Fruit fly (Drosophila melanogaster) ovary, adult (tissue): ENCODE results near the gene Pex1.

ENCODE experiments used
- CG17801 ChIP-seq: fragments of 200-800 bp; optimal IDR thresholded peaks from 2 replicates; lab custom pipeline; 2019; ENCODE audit warnings: missing biosample characterization, mild to moderate bottlenecking, missing genetic modification characterization, moderate library complexity; ENCODE audit not compliant: partially characterized antibody

Pex1 gene

DNA sequence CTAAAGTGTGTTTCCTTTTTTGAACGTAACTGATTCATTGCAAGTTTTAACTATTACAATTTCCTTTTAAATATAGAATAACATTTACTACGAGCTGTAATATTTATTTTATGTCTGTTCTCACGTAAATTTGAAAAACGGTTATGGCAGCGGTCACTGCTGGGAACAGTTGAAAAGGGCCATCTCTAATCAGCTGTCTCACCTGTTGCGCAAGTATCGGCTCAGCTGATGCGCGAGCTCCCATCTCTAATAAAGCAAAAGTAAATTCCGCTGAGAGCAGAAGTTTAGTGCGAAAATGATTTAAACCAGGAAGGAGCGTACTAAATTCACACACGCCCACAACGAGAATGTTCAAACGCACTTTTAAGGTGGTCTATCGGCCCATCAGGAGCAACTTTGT is at the start of gene Pex1:
Pex1 (plus strand) TSS at position 272 of the 400 bp plus-strand sequence.
- peak; percentile 27 for TF ChIP-seq CG17801

DNA sequence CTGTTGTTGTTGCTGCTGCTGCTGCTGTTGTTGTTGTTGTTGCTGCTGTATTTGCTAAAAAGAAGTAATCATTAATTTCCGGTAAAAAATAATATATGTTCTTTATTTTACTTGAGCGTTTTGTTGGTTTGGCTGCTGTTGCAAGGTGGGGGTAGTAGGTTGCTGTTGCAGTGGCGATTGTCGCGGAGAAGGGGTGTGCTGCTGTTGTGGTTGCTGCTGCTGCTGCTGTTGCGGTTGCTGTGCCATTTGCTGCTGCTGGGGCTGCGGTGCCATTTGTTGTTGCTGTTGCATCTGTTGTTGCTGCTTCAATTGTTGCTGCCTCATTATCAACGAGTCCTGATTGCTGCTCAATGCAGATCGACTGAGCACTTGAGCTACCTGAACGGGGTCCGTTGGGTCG is 46.0 kb upstream of the Pex1 start:
- TF ChIP-seq CG17801, result no peak

DNA sequence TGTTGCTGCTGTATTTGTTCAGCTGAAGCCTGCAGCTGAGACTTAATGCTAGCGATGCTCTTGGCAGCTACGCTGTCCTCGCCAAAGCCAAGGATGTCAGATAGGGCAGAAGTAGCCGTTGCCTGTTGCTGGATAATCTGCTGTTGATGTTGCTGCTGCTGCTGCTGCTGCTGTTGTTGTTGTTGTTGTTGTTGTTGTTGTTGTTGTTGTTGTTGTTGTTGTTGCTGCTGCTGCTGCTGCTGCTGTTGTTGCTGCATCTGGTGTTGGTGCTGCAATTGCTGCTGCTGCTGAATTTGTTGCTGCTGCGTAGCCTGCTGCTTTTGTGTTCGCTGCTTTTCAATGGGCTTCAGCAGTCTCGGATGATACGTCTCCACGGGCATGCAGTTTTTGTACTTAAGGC is 44.1 kb upstream of the Pex1 start:
- TF ChIP-seq CG17801, result no peak

DNA sequence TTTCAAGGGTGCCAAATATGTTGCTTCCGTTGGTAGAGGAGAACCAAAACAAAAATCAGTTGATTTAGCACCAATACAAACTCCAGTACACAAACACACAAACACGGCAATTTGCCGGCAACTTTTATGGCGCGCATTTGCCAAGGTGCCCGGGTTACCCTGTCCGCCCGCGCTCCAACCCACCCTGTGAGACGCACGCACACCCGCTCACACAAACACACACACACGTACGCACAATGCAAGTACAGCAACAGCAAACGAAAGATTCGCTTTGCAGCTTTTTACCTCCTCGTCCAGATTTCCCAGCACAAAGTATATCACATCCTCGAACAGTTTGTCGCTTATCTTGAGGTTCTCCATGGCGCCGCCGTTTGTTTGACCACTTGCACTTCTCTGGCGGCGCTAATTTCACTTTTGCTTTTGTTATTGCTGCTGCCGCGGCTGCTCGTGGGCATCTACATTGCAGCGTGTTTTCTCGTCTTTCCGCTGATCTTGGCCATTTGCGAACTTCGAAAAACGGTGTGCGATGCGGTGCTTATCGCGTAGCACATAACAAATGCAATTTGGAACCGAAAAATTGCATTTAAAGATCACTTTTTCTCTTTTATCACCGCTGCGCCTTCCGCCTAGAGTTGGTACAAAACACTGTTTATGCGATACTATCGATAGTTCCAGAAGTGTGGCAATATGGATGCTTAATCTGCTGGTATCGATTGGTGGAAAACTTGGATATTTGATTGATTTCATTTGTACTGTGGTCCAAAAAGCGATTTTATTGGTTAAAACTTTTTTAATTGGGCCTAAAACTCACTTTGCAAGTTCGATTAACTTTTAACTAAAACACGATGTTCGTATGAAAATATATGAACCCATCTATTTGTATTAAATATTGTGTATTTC is 43.0 kb upstream of the Pex1 start, which contains the start of gene Ptip:
Ptip (minus strand) TSS at position 637 of the 900 bp plus-strand sequence.
- TF ChIP-seq CG17801, result peak; percentile 11

DNA sequence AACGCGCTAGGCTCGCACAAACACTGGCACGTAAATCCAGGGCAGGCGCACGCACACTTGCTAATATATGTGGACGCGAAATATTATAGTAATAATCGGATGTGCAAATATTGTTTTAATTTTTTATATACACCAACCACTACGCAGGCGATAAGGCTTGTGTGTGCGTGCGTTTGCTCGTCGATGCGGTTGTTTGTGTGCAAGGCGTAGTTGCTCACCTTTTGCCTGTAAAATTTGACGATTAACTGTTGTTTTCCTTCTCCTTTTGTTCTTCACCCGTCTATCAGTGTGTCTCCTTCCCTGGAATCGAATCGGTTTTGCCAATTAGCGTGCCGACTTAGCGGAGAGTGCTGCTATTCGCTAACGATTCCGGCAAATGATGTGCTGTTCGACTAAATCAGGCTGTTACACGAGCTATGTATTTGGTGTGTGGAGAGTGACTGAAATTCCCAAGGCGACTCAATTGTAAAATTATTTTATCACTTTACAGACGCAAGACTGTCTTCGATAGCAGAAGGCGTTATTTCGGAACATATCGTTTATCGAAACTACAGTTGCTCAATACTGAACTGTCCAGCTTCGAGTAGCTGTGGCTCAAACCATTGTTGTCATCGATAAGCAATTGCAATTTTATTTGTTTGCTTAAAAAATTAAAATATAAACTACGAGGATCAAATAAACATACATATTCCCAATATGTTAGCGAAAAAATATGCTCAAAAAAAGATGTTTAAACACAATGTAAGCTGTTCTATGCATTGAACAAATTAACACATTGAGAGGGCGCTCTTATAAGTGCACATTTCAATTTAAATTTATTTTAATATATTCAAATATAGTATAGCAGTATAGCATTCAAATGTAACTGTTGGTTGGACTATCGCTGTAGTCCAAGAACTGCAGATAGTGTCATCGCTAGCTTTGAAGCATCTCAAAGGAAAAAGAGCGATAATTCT is 40.2 kb upstream of the Pex1 start, which contains the start of the genes CG6650 and endos:
CG6650 (plus strand) TSS at position 280 of the 956 bp plus-strand sequence.
endos (minus strand) TSS at position 536 of the 956 bp plus-strand sequence.
- peak; percentile 3 for TF ChIP-seq CG17801

DNA sequence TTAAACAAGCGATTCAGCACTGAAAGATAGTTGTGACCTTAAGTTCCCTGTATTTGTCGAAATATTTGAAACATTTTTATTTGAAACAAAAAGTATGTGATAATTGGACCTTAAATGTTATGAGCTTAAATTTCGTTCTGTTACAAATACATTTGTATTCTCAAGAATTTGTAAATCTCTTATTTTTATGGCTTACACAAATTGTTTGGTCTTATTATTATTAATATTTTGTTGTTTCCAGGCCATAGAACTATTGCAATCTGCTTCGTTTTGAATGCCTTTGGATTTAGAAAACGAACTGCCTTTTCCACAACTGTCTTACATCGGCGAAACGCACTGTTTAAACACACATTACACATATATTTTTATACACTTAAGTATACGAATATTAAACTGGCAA is 37.2 kb upstream of the Pex1 start, which contains the start of gene CG6661:
CG6661 (plus strand) TSS at position 301 of the 400 bp plus-strand sequence.
- no peak for TF ChIP-seq CG17801

DNA sequence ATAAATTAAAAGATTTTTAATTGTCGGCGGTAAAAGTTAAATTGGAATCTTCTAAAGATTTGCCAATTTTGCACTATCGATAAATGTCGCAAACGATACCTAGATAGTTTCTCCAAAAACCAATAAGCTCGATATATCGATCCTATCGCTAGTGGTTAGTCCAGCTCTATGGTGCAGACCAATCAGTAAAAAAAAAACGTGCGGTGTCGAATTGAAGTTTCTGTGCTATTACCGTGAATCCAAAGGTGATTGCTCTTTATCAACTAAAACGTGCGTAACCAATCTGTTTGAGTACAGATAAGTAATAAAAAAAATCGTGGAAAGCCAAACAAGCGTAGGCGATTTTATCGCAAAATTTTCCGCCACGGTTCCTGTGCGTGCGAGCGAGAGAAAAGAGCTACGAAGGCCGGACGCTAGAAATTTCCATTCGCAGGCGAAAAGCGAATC is 34.8 kb upstream of the Pex1 start, which contains the start of gene Hsp110:
Hsp110 (plus strand) TSS at position 153 of the 447 bp plus-strand sequence.
- TF ChIP-seq CG17801, result peak; percentile 66

DNA sequence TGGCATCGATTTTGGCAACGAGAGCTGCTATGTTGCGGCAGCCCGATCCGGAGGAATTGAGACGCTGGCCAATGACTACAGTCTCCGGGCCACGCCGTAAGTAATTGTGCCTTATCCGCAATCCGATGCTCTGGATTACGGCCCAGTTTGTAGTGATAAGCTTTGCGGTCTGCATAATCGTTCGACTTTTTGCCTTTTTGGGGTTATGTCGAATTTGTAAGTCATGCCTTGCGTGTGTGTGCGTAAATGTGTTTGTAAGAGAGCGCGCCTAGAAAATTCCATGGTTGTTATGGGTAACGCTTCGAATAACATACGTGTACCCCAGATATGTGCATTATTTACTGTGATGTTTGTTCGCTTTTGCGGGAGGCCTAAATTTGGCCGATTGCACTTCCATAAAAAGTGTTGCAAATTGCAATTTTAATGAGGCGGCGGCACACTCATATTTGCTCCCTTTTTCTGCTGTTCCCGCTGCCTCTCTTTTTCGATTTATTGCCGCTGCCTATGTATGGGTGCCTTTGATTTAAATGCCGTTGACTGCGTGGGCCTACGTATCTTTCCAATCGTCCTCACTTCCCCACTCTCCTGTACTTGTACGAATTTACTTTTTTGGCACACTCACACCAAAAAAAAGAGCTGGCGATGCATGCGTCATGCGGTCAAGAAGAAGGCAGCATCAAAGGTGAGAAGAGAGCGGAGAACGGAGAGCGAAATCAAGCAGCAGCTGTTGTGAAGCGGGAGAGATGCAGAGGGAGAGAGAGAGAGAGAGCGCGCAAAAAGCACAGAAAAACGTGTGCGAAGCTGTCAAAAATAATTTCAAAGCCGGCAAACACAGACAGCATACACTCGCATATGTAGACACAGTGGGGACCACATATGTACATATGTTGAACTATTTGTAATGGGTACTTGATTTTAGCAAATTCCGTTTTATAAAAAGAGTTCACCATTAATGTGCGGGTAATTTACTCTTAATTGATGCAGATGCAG is 33.7 kb upstream of the Pex1 start:
- TF ChIP-seq CG17801, result no peak

DNA sequence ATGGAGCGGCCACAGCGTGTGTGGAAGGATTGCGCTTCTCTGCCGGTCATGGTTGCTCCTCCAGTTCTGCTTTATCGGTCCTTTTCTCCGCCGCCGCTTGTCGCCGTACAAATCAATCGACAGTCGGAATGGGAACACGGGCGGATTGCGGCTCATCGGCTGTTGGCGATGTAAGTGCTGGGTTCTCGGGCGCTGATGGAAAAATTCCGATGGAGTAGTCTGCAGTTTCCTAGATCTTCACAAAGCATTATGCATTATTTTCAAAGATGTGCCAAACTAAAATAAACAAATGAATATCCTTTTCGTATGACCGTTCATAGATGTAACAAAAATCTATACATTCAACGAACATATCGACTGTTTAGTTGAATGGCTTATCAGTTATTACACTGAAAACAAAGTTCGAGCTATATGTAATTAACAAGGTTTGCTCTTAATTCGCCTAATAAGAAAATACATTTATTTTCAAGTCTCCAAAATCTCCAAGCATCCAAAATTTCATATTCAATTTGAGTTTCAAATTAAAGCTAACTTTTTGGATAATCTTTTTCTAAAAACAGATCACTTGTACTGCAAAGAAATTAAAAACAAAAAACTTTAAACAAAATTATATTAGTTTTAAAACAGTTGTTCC is 22.0 kb upstream of the Pex1 start, which contains the start of gene Neurl4:
Neurl4 (minus strand) TSS at position 273 of the 634 bp plus-strand sequence.
- TF ChIP-seq CG17801, result no peak

DNA sequence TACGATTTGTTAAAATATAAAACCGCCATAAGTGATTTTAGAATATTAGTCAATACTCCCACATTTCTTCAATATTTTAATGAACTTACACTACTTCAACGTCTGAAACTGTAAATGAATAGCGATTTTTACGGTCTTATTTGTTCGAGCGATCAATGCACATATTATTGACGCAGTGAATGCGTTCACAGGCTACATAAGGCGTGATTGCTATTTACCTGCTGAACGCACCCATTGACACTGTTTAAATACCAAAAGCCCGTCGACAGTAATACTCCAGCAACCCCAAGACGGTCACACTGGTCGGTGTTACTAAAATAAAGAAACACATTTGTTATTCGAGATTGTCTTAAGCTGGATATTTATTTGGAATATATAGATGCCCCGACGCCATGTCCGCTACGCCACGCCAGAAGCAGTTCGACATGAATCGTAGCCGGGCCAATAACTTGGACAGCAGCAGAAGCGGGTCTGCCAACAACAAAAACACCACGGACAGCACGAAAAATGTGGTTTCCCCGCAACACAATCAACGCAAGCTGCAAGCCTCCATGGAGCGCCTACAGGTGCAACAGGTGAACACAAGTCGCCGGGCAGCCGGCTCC is 20.6 kb upstream of the Pex1 start, which contains the start of gene CG6833:
CG6833 (plus strand) TSS at position 263 of the 605 bp plus-strand sequence.
- no peak for TF ChIP-seq CG17801

DNA sequence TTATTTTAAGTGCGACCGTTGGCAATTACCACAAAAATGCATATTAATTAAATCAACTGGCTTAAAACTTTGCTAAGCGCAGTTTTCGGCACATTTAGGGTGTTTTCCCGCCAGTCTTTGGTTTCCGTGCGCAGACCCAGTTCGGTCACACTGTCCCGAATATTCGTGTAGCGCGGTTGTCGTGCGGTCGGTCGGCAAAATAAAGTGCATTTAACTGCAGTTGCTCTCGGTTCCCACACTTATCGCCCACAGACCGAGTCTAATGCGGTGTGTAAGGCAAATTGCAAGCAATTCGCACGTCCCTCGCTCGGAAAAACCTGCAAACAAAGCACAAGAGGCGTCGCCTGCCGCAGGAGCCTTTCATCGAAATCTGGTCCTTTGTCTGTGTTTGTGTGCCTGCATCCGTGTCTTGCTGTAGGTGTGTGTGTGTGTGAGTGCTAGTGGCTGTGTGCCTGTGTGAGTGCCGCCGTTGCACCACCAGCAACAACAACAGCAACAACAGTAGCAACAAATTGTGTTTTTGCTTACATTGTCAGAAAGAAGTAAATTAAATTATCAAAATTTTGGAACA is 18.5 kb upstream of the Pex1 start, which contains the start of the genes CG13484 and Frl:
CG13484 (minus strand) TSS at position 7 of the 571 bp plus-strand sequence.
Frl (plus strand) TSS at position 143 of the 571 bp plus-strand sequence.
- TF ChIP-seq CG17801, result peak; percentile 76

DNA sequence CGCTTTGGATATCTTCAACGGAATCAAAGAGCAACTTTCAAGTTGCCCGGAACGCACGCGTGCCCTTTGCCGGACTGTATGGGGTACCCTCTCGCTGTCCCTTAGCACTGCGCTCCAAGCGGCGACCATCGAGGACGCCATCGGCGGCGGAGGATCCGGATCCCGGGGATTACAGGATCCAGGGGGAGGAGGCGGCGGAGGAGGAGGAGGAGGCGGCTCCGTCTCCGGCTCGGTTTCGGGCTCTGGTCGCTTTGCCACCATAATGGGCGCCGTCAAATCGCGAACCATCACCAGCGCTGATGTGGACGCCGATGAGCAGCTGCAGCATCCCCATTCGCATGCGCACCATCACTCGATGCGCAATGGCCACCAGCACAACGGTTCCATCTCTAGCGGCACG is 17.9 kb upstream of the Pex1 start:
- no peak for TF ChIP-seq CG17801

DNA sequence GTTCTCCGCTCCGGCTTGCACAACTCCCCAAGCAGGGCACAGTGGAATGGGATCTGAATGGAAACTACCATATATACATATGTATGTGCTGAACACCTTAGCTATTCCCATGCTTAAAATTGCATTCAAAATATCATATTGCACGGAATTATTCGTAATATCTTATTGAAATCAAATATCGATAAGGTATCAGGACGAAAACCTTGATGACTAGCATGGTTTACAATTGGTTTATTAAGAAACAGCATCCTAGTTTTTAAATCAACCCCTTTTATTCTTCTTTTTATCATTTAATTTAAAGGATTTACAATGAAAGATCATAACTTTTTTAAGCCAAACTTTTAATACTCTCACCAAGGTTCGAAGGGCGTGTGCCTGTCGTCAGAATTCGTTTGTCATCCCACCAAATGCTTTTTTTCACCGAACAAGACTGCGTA is 16.4 kb upstream of the Pex1 start:
- no peak for TF ChIP-seq CG17801
